Worm (Caenorhabditis elegans) whole organism, L4/young adult: ENCODE results near the gene T04B8.5.

Source experiments
- W03F9.2 ChIP-seq: fragments of 150-350 bp; optimal IDR thresholded peaks from 2 replicates; lab custom pipeline; 2014; ENCODE audit warnings: missing biosample characterization, missing genetic modification characterization
- dao-5 ChIP-seq: sonication (generic microtip); optimal IDR thresholded peaks from 2 replicates; lab custom pipeline; 2016; ENCODE audit warnings: missing genotype, missing genetic modification characterization, moderate library complexity, missing compliant biosample characterization
- him-1 ChIP-seq: sonication (generic microtip); optimal IDR thresholded peaks from 2 replicates; lab custom pipeline; 2016; ENCODE audit warnings: missing genotype, missing genetic modification reagents, missing genetic modification characterization, missing compliant biosample characterization

The T04B8.5 gene

DNA sequence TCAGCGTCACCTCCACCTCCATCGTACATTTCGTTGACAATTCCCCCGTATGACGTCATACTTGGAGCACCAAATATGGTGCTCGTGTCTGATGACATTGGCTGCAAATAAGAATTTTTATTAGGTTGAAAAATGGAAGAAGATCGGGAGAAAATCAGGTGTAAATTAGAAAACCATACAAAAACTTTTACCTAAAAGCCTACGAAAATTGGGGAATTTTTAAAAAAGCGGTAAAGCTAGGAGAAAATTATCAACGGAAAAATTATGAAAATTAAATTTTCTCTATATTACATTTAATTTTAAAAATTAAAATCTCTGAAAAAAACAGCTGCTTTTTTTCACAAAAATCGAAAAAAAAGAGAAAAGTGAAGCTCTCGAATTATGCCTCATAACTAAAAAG lies at the start of gene T04B8.5:
Gene T04B8.5, minus strand, starts transcription at position 101 of the 400 bp plus-strand sequence.
- no peak for TF ChIP-seq dao-5 (tag; lab: Kevin White, UChicago)

DNA sequence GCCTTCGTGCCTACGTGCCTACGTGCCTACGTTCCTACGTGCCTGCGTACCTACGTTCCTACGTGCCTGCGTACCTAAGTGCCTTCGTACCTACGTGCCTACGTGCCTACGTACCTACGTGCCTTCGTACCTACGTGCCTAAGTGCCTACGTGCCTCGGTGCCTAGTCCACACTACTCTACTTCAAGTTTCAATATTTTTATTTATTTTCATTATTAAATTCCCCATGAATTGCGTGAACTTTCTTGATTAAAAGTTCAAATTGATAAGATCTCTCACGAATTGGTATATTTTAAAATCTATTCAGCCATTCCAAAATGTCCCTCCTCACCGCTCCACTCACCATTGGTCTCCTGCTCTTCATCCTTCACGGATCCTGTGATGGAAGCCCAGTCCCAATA lies 49.8 kb upstream of the T04B8.5 start, which contains the start of gene Y39F10C.3:
Gene Y39F10C.3, plus strand, starts transcription at position 301 of the 400 bp plus-strand sequence.
- TF ChIP-seq dao-5 (tag; lab: Kevin White, UChicago): no peak
- no peak for TF ChIP-seq W03F9.2 (tag; lab: Kevin White, UChicago)
- no peak for TF ChIP-seq him-1 (tag; lab: Kevin White, UChicago)

DNA sequence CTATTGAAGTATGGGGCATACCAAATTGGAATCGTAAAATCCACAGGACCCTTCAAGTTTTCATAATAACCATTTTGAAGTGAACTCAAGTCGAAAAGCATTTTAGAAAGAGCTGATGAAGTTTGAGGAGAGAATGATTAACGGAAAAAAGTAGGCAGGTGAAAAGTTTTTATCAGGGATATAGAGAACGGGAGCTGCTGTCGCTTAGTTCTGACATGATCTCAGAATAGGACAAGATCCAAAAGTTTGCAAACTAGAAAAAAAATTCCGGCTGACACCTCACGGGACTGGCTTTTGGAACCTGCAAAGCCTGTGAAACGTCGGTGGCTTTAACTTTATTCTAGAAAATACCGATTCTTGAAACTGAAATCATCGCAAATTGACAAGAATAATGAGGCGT lies 46.7 kb upstream of the T04B8.5 start, which contains the start of gene sri-46:
Gene sri-46, minus strand, starts transcription at position 101 of the 400 bp plus-strand sequence.
- TF ChIP-seq W03F9.2 (tag; lab: Kevin White, UChicago): no peak
- no peak for TF ChIP-seq him-1 (tag; lab: Kevin White, UChicago)
- no peak for TF ChIP-seq dao-5 (tag; lab: Kevin White, UChicago)

DNA sequence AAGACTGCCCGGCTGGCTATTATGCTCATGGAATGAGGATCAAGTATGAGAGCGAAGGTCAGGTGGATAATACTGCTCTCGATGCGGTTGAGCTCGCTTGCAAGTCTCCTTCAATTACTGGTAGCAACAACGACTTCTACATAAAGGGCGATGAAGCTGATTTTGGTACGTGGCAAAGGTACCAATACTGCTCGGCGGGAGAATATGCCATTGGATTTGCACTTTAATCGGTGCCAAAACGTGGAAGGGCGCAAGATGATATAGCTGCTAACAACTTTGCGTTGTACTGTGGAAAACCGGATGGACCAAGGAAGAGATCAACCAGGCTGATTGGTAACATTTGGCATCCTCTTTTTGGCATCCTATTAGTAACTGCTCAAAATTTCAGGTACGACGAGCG lies 43.5 kb upstream of the T04B8.5 start:
- TF ChIP-seq dao-5 (tag; lab: Kevin White, UChicago) (no peak), W03F9.2 (tag; lab: Kevin White, UChicago) (no peak), him-1 (tag; lab: Kevin White, UChicago) (no peak)

DNA sequence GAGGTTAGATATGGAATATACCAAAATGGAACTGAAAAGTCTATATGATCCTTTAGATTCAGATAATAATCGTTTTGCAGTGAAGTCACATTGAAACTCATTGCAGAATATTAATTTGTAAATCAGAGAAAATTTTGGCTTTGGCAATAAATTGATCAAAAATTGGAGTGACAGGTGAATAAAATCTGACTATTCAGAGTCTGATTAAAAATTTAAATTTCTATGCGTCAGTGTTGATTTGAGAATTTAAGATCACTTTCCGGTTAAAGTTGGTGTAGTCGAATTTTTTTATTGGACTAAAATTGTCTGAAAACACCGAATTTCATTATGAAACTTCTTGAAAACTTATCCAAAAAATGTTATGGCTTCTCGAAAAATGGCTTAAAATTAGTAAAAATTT lies 37.4 kb upstream of the T04B8.5 start, which contains the start of gene sri-45:
Gene sri-45, minus strand, starts transcription at position 101 of the 400 bp plus-strand sequence.
- no peak for TF ChIP-seq W03F9.2 (tag; lab: Kevin White, UChicago)
- no peak for TF ChIP-seq him-1 (tag; lab: Kevin White, UChicago)
- TF ChIP-seq dao-5 (tag; lab: Kevin White, UChicago): no peak

DNA sequence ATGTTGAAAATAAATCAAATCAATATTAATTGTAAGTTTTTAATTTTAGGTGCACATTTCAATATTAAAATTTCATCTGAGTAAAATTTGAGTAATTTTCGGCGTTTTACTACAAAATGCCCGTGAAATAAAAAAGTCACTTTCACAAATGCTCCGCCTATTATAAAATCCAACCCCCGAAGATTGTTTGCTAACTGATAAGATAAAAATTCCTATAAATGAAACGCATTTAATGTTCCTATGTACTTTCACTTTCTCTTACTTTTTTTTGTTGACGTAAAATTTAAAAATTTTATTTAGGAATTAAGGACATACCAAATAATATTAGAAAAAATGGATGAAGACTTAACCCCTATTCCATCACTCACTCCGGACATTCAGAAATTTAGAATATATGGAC lies 34.0 kb upstream of the T04B8.5 start, which contains the start of gene sdz-24:
Gene sdz-24, plus strand, starts transcription at position 301 of the 400 bp plus-strand sequence.
- TF ChIP-seq W03F9.2 (tag; lab: Kevin White, UChicago) (no peak), dao-5 (tag; lab: Kevin White, UChicago) (no peak), him-1 (tag; lab: Kevin White, UChicago) (no peak)

DNA sequence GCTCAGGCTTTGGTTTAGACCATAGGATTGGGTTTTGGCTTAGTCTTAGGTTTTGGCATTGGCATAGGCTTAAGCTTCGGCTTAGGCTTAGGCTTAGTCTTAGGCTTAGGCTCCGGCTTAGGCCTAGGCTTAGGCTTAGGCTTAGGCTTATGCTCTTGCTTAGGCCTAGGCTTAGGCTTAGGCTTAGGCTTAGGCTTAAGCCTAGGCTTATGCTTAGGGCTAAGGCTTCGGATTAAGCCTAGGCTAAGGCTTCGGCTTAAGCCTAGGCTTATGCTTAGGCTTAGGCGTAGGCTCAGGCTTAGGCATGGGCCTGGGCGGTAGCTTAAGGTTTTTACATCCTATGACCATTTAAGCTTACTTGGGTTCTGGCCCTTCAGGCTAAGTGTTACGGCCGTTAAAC lies 27.0 kb upstream of the T04B8.5 start:
- TF ChIP-seq him-1 (tag; lab: Kevin White, UChicago) (no peak), W03F9.2 (tag; lab: Kevin White, UChicago) (no peak), dao-5 (tag; lab: Kevin White, UChicago) (no peak)

DNA sequence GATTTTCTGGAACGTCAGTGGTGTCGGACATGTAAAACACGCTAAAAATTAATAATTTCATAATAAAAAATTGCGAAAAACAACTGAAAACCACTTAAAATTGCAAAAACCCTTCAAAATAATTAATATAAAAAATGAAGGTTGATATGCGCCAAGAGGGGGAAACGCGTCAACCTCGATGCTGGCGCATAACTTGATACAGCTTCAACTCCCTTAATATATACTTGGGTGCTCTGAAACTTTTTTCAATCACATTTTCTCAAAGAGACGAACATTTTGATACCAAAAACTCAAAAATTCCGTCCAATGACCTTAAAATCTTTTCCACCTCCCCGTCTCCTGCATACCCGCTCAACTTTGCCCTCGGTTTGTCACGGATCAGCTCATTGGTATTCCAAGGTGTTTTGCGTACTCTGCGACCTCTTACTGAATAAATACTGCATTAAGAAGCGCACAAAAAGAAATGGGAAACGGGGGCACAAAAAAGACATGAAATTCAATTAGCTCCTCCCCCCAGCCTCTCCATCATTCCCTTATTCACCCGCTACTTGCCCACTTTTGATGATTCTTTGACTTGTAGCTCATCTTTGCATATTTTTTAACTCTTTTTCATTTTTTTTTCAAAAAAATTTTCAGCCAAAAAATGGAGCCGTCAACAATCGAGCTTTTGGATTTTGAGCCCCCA lies 26.1 kb upstream of the T04B8.5 start, which contains the start of the genes K07E8.7 and frpr-14:
Gene K07E8.7, minus strand, starts transcription at position 47 of the 685 bp plus-strand sequence.
Gene frpr-14, plus strand, starts transcription at position 635 of the 685 bp plus-strand sequence.
- TF ChIP-seq dao-5 (tag; lab: Kevin White, UChicago) (no peak), W03F9.2 (tag; lab: Kevin White, UChicago) (no peak), him-1 (tag; lab: Kevin White, UChicago) (no peak)

DNA sequence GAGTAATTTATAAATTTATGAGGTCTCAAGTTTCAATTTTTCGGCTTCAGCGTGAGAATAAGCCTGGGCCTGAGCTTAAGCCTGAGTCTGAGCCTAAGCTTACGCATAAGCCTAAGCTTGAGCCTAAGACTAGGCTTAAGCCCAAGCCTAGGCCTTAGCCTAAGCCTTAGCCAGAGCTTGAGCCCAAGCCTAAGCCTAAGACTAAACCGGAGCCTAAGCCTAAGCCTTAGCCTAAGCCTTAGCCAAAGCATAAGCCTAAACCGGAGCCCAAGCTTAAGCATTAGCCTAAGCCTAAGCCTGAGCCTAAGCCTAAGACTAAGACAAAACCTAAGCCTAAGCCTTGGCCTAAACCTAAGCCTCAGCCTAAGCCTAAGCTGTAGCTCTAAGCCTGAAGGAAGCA lies 19.4 kb upstream of the T04B8.5 start:
- TF ChIP-seq dao-5 (tag; lab: Kevin White, UChicago): no peak
- no peak for TF ChIP-seq W03F9.2 (tag; lab: Kevin White, UChicago)
- TF ChIP-seq him-1 (tag; lab: Kevin White, UChicago): no peak

DNA sequence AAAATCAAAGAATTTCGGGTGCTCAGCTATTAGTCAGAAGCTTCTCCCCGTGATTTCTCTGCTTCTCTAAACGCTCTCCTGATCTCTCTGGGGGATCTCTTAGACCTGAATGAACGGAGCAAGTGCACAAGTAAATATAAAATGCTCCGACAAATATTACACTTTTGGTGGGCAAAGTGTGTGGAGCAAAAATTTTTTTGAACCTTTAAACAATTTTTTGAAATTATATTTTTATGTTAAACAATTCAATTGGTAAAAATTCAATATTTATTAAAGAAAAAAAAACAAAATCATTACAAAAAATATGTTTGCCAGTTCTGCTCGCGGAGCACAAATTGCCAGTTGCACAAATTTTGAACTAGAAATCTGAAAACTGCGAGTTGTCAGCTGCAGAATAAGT lies 15.1 kb upstream of the T04B8.5 start, which contains the start of gene K07E8.6:
Gene K07E8.6, minus strand, starts transcription at position 101 of the 400 bp plus-strand sequence.
- no peak for TF ChIP-seq W03F9.2 (tag; lab: Kevin White, UChicago)
- no peak for TF ChIP-seq dao-5 (tag; lab: Kevin White, UChicago)
- no peak for TF ChIP-seq him-1 (tag; lab: Kevin White, UChicago)

DNA sequence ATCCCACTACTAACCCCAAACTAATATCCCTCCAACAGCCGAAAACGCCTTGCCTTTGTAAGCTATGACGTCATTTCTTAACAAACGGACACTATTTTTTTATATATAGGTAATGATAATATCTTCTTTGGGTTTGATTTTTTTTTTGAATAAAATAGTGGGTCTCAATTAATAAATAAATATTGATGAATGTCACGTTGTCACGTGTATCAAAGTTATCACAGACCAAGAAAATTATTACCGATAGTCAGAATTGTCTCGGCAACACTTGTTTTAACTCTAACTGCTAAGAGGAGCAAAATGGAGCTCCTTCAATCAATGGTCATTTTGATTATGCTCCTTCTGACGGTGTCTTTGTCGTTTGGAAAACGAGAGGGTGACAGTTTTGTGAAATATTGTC lies 9.6 kb upstream of the T04B8.5 start, which contains the start of gene T04B8.1:
Gene T04B8.1, plus strand, starts transcription at position 301 of the 400 bp plus-strand sequence.
- TF ChIP-seq him-1 (tag; lab: Kevin White, UChicago): no peak
- TF ChIP-seq W03F9.2 (tag; lab: Kevin White, UChicago): no peak
- no peak for TF ChIP-seq dao-5 (tag; lab: Kevin White, UChicago)

DNA sequence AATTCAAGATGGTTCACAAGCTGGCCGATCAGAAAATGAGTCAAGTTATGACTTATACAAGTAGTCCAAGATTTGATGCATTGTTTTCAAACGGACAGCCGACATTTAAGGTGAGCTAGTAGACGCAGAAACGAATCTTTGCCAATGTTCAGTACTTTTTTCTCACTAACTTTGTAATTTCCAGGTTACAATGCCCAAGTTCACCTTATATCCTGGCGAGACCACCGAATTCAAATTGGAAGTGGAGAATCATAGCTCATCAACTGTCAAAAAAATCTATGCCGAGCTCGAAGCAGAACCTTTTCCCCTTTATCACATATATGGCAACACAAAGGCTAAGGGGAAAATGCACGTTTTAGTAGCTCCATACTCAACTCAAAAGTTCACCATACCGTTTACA lies 3.6 kb upstream of the T04B8.5 start:
- TF ChIP-seq dao-5 (tag; lab: Kevin White, UChicago): no peak
- no peak for TF ChIP-seq him-1 (tag; lab: Kevin White, UChicago)

DNA sequence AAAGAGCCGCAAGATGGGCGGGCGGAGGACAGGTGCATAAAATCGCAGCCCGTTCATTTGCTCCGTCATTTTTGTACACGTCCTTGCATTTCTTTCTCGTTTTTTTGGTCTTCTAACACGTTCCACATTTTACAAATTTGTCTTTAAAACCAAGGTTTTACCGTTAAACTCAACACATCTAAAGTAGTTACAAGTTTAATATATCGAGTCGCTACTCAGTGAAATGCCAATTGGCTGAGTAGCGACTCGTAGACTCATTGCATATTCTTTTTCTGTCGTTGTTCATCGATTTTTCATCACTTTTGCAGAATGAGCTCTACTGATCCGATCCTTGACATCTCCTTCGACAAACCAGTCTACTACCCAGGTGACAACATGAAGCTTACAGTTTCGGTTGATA lies 2.9 kb upstream of the T04B8.5 start, which contains the start of gene arrd-1:
Gene arrd-1, plus strand, starts transcription at position 301 of the 400 bp plus-strand sequence.
- TF ChIP-seq W03F9.2 (tag; lab: Kevin White, UChicago) (no peak), dao-5 (tag; lab: Kevin White, UChicago) (no peak), him-1 (tag; lab: Kevin White, UChicago) (no peak)
